Worm (Caenorhabditis elegans): ENCODE results near the gene pin-2.

Gene pin-2

DNA sequence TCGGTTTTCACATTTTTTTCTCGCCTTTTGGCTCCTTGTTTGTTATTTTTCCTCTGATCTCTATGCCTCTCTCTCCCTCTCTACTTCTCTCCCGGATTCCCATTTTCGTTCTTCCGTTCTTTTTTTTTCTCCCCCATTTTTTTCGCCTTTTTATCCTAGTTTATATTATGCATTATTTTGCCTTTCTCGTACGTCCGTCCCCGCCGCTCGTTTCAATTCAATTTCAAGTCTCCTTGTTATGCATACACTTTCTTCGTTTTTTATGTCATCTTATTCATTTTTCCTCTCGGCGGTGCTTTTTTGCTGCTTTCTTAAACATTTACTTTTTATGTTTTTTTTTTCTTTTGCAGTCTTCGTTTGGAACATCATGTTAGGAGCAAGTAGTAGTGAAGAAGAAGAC is 20.1 kb upstream of the pin-2 start, which contains the start of gene unc-31:
TSS of gene unc-31 (plus strand) at position 349 of the 400 bp plus-strand sequence.
- TF ChIP-seq unc-55 (GFP tag; optimal IDR thresholded peaks at IDR 0.05) (peak; percentile 20), sma-9 (GFP tag; optimal IDR thresholded peaks at IDR 0.05) (no peak), sma-9 (tag; optimal IDR thresholded peaks at IDR 0.05) (no peak), C34F6.9 (tag; optimal IDR thresholded peaks at IDR 0.05) (peak; percentile 1), peb-1 (tag; optimal IDR thresholded peaks at IDR 0.05) (no peak), nhr-237 (tag; optimal IDR thresholded peaks at IDR 0.05) (no peak), aly-2 (tag; optimal IDR thresholded peaks at IDR 0.05) (no peak), nhr-77 (tag; optimal IDR thresholded peaks at IDR 0.05) (no peak), elt-3 (tag; optimal IDR thresholded peaks at IDR 0.05) (no peak)

- TF ChIP-seq lin-39 (tag; optimal IDR thresholded peaks at IDR 0.05), result no peak
- TF ChIP-seq aly-2 (tag; optimal IDR thresholded peaks at IDR 0.05), result no peak
- TF ChIP-seq nhr-21 (tag; optimal IDR thresholded peaks at IDR 0.05), result no peak
- no peak for TF ChIP-seq crh-2 (tag; optimal IDR thresholded peaks at IDR 0.05)
- TF ChIP-seq Y55F3AM.14 (GFP tag; optimal IDR thresholded peaks at IDR 0.05), result no peak
- no peak for TF ChIP-seq ztf-1 (GFP tag; conservative IDR thresholded peaks at IDR 0.05)
- no peak for TF ChIP-seq ceh-16 (tag; optimal IDR thresholded peaks at IDR 0.05)
- no peak for TF ChIP-seq zag-1 (tag; optimal IDR thresholded peaks at IDR 0.05)
- TF ChIP-seq unc-39 (tag; optimal IDR thresholded peaks at IDR 0.05), result no peak
- no peak for TF ChIP-seq unc-62 (GFP tag; optimal IDR thresholded peaks at IDR 0.05)
- no peak for TF ChIP-seq ztf-11 (tag; optimal IDR thresholded peaks at IDR 0.05)
- no peak for TF ChIP-seq sma-3 (GFP tag; optimal IDR thresholded peaks at IDR 0.05)
- TF ChIP-seq ama-1 (optimal IDR thresholded peaks at IDR 0.05), result no peak
- TF ChIP-seq unc-55 (GFP tag; optimal IDR thresholded peaks at IDR 0.05), result no peak
- TF ChIP-seq nhr-23 (tag; optimal IDR thresholded peaks at IDR 0.05), result no peak
- no peak for TF ChIP-seq nhr-237 (tag; optimal IDR thresholded peaks at IDR 0.05)
- no peak for TF ChIP-seq snpc-4 (tag; optimal IDR thresholded peaks at IDR 0.05)
- TF ChIP-seq egl-27 (tag; optimal IDR thresholded peaks at IDR 0.05), result no peak
- no peak for TF ChIP-seq dmd-4 (tag; optimal IDR thresholded peaks at IDR 0.05)
- no peak for TF ChIP-seq mbf-1 (tag; optimal IDR thresholded peaks at IDR 0.05)
Measured at ce11 chrIV:12780980-12781379, 12.7 kb upstream of the pin-2 start.

ce11 chrIV:12781804-12782449 is 11.7 kb upstream of the pin-2 start:
- TF ChIP-seq sma-9 (GFP tag; optimal IDR thresholded peaks at IDR 0.05), result no peak
- TF ChIP-seq sma-9 (tag; optimal IDR thresholded peaks at IDR 0.05), result no peak
- TF ChIP-seq snpc-4 (tag; optimal IDR thresholded peaks at IDR 0.05), result peak; percentile 34

DNA sequence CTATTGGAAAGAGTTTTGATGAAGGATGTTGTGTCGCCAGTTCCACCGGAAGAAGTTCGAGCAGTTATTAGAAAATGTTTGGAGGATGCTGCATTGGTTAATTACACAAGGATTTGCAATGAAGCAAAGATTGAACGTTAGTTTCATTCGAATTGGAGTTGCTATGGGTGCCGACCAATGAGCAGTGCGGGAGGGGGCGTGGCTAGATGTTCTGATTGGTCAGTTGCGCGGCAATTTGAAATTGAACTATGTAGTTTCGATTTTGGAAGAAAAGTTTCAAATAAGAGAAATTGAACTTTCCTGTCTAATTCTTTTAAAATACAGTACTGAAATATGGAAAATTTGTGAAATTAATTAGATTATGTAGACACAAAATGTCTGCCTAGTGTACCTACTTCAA is 10.5 kb upstream of the pin-2 start:
- TF ChIP-seq ztf-11 (tag; optimal IDR thresholded peaks at IDR 0.05) (no peak), lin-13 (GFP tag; optimal IDR thresholded peaks at IDR 0.05) (no peak), peb-1 (tag; optimal IDR thresholded peaks at IDR 0.05) (no peak), mdl-1 (tag; optimal IDR thresholded peaks at IDR 0.05) (no peak), lin-11 (tag; optimal IDR thresholded peaks at IDR 0.05) (no peak), fos-1 (tag; optimal IDR thresholded peaks at IDR 0.05) (no peak), elt-3 (tag; optimal IDR thresholded peaks at IDR 0.05) (no peak), ama-1 (optimal IDR thresholded peaks at IDR 0.05) (no peak), nhr-12 (tag; optimal IDR thresholded peaks at IDR 0.05) (no peak), egl-27 (tag; optimal IDR thresholded peaks at IDR 0.05) (no peak), unc-39 (tag; optimal IDR thresholded peaks at IDR 0.05) (no peak), nhr-25 (tag; optimal IDR thresholded peaks at IDR 0.05) (no peak), ztf-4 (tag; optimal IDR thresholded peaks at IDR 0.05) (no peak)

- no peak for TF ChIP-seq ztf-1 (GFP tag; conservative IDR thresholded peaks at IDR 0.05)
- peak; percentile 79 for TF ChIP-seq snpc-4 (tag; optimal IDR thresholded peaks at IDR 0.05)
Measured at ce11 chrIV:12785988-12786387, 7.7 kb upstream of the pin-2 start.

DNA sequence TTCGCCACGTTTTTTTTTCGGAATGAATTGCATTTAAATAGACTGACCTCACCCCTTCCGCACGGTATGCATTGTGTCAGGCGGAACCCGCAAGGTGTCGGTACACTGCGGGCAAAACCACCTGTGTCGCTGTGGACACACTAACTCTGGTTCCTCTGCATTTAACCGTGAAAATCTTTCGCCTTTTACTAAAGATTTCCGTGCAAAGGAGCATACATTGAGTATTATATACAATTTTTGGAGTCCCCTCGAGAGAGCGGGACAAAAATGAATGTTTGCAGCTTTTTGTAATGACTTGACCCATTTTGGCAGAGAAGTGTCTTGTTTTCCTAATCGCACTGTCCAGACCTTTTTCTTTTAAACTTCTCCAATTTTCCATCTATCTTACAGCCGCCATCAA is 6.7 kb upstream of the pin-2 start:
- TF ChIP-seq sma-3 (GFP tag; optimal IDR thresholded peaks at IDR 0.05) (peak; percentile 3), snpc-4 (tag; optimal IDR thresholded peaks at IDR 0.05) (peak; percentile 83)
